Worm (Caenorhabditis elegans): ENCODE measurements around the gene C17C3.6.
A peak's percentile ranks its signal among the peaks of the same experiment; 100 is the strongest.

Gene C17C3.6

DNA sequence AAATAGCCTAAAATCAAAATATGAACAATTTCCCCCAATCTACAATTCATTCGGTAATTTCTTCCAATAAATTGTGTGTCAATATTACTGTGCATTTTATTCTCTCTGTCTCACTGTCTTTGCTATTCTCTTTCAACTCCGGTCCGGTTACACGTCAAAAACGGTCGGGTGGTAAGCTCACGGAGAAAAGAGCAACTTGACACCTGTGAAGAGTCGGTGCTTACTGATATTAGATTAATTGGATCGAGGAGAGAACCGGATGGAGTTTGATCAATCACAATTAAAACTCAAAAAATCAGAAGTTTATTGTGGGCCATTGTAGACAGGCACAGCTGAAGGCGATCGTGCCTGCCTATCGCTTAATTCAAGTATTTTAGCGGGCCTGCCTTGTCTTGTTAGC is 25.1 kb downstream of the C17C3.6 start (continued):
- TF ChIP-seq nhr-237 (tag; optimal IDR thresholded peaks at IDR 0.05) (no peak), lim-7 (GFP tag; IDR thresholded peaks at IDR 0.05) (no peak), egl-43 (GFP tag; IDR thresholded peaks at IDR 0.05) (no peak), mxl-3 (GFP tag; optimal IDR thresholded peaks at IDR 0.05) (no peak), lir-3 (tag; optimal IDR thresholded peaks at IDR 0.05) (no peak), duxl-1 (tag; optimal IDR thresholded peaks at IDR 0.05; ENCODE audit: poor library complexity) (no peak), nhr-41 (GFP tag; IDR thresholded peaks at IDR 0.05) (no peak), ces-1 (GFP tag; optimal IDR thresholded peaks at IDR 0.05) (no peak), tra-1 (GFP tag; IDR thresholded peaks at IDR 0.05) (peak; percentile 21; the same call in 1 of the 2 replicates), arid-1 (GFP tag; conservative IDR thresholded peaks at IDR 0.05) (no peak), ceh-28 (tag; optimal IDR thresholded peaks at IDR 0.05) (no peak), ceh-62 (tag; optimal IDR thresholded peaks at IDR 0.05) (no peak), unc-130 (GFP tag; optimal IDR thresholded peaks at IDR 0.05) (no peak), saeg-2 (GFP tag; IDR thresholded peaks at IDR 0.05) (no peak), snpc-1.2 (GFP tag; IDR thresholded peaks at IDR 0.05) (no peak), daf-12 (tag; optimal IDR thresholded peaks at IDR 0.05) (no peak), php-3 (GFP tag; IDR thresholded peaks at IDR 0.05) (no peak), madf-9 (GFP tag; conservative IDR thresholded peaks at IDR 0.05) (no peak), dmd-9 (GFP tag; IDR thresholded peaks at IDR 0.05) (no peak), madf-5 (GFP tag; IDR thresholded peaks at IDR 0.05) (no peak), spr-3 (GFP tag; optimal IDR thresholded peaks at IDR 0.05) (no peak), nhr-102 (tag; optimal IDR thresholded peaks at IDR 0.05) (peak; percentile 64), dve-1 (tag; optimal IDR thresholded peaks at IDR 0.05; ENCODE audit: insufficient read depth) (peak; percentile 17), spr-1 (tag; optimal IDR thresholded peaks at IDR 0.05) (no peak), egl-27 (tag; optimal IDR thresholded peaks at IDR 0.05) (no peak), mxl-2 (GFP tag; conservative IDR thresholded peaks at IDR 0.05) (no peak), mdl-1 (tag; optimal IDR thresholded peaks at IDR 0.05) (no peak), lin-39 (tag; optimal IDR thresholded peaks at IDR 0.05) (no peak), pha-4 (GFP tag; IDR thresholded peaks at IDR 0.05) (no peak), pha-4 (tag; optimal IDR thresholded peaks at IDR 0.05) (no peak), ztf-11 (tag; optimal IDR thresholded peaks at IDR 0.05) (no peak), Y48G9A.11 (GFP tag; IDR thresholded peaks at IDR 0.05) (no peak), dmd-6 (GFP tag; IDR thresholded peaks at IDR 0.05) (peak; percentile 38), fos-1 (tag; optimal IDR thresholded peaks at IDR 0.05) (no peak), vab-7 (GFP tag; IDR thresholded peaks at IDR 0.05) (no peak), tag-97 (GFP tag; IDR thresholded peaks at IDR 0.05) (no peak), attf-4 (tag; optimal IDR thresholded peaks at IDR 0.05) (no peak), F10B5.3 (tag; optimal IDR thresholded peaks at IDR 0.05) (no peak), F44E2.7 (GFP tag; IDR thresholded peaks at IDR 0.05) (no peak), hmg-1.1 (GFP tag; IDR thresholded peaks at IDR 0.05) (no peak), Y75B8A.6 (GFP tag; IDR thresholded peaks at IDR 0.05) (0 out of 2 replicates have a peak, but pooled peaks have one; percentile 24), nhr-25 (tag; optimal IDR thresholded peaks at IDR 0.05; ENCODE audit: borderline replicate concordance, insufficient read depth) (no peak), ceh-44 (GFP tag; IDR thresholded peaks at IDR 0.05) (no peak), nhr-10 (tag; optimal IDR thresholded peaks at IDR 0.05) (no peak), T26A8.4 (GFP tag; IDR thresholded peaks at IDR 0.05) (peak; percentile 60; the same call in 1 of the 2 replicates), nhr-48 (tag; optimal IDR thresholded peaks at IDR 0.05) (no peak), zfp-2 (tag; optimal IDR thresholded peaks at IDR 0.05) (no peak), F37D6.2 (tag; optimal IDR thresholded peaks at IDR 0.05) (no peak), sdz-12 (GFP tag; optimal IDR thresholded peaks at IDR 0.05) (no peak), ceh-82 (tag; optimal IDR thresholded peaks at IDR 0.05) (no peak), Y5F2A.4 (GFP tag; optimal IDR thresholded peaks at IDR 0.05) (no peak), fkh-10 (GFP tag; optimal IDR thresholded peaks at IDR 0.05) (no peak)

All from whole organism, L4 larva.